Worm (Caenorhabditis elegans): ENCODE measurements around the gene R53.8.
A peak's percentile ranks its signal among the peaks of the same experiment; 100 is the strongest.

Gene R53.8

ce11 chrII:9940430-9940829 is 36.1 kb upstream of the R53.8 start, which contains the start of gene ufd-3:
ufd-3 (plus strand) TSS chrII:9940753.
- no peak for TF ChIP-seq ref-1 (GFP tag; conservative IDR thresholded peaks at IDR 0.05)
- TF ChIP-seq ztf-23 (GFP tag; IDR thresholded peaks at IDR 0.05), result peak; percentile 69; the same call in 1 of the 2 replicates
- TF ChIP-seq cog-1 (tag; optimal IDR thresholded peaks at IDR 0.05), result peak; percentile 64
- TF ChIP-seq flt-1 (GFP tag; IDR thresholded peaks at IDR 0.05), result peak; percentile 74; the same call in 1 of the 2 replicates
- peak; percentile 54; the same call in 1 of the 2 replicates for TF ChIP-seq ztf-29 (GFP tag; IDR thresholded peaks at IDR 0.05)
- peak; percentile 73 for TF ChIP-seq klf-2 (GFP tag; conservative IDR thresholded peaks at IDR 0.05)
- TF ChIP-seq T22C8.4 (GFP tag; IDR thresholded peaks at IDR 0.05), result no peak
- no peak for TF ChIP-seq med-1 (GFP tag; optimal IDR thresholded peaks at IDR 0.05; ENCODE audit: insufficient read depth)
- no peak; the same call in 1 of the 2 replicates for TF ChIP-seq tab-1 (GFP tag; IDR thresholded peaks at IDR 0.05)

- TF ChIP-seq cog-1 (tag; optimal IDR thresholded peaks at IDR 0.05), result no peak
- no peak for TF ChIP-seq flt-1 (GFP tag; IDR thresholded peaks at IDR 0.05)
- no peak for TF ChIP-seq ztf-23 (GFP tag; IDR thresholded peaks at IDR 0.05)
- TF ChIP-seq T22C8.4 (GFP tag; IDR thresholded peaks at IDR 0.05), result no peak
- no peak for TF ChIP-seq klf-2 (GFP tag; conservative IDR thresholded peaks at IDR 0.05)
- TF ChIP-seq ztf-29 (GFP tag; IDR thresholded peaks at IDR 0.05), result no peak
- no peak for TF ChIP-seq tab-1 (GFP tag; IDR thresholded peaks at IDR 0.05)
- no peak for TF ChIP-seq ref-1 (GFP tag; conservative IDR thresholded peaks at IDR 0.05)
- TF ChIP-seq med-1 (GFP tag; optimal IDR thresholded peaks at IDR 0.05; ENCODE audit: insufficient read depth), result no peak
Measured at ce11 chrII:9943246-9943645, 33.3 kb upstream of the R53.8 start.

ce11 chrII:9943837-9944236 is 32.7 kb upstream of the R53.8 start, which contains the start of gene flad-1:
flad-1 (plus strand) TSS chrII:9944137.
- no peak for TF ChIP-seq klf-2 (GFP tag; conservative IDR thresholded peaks at IDR 0.05)
- no peak for TF ChIP-seq med-1 (GFP tag; optimal IDR thresholded peaks at IDR 0.05; ENCODE audit: insufficient read depth)
- TF ChIP-seq cog-1 (tag; optimal IDR thresholded peaks at IDR 0.05), result no peak
- no peak for TF ChIP-seq tab-1 (GFP tag; IDR thresholded peaks at IDR 0.05)
- TF ChIP-seq ref-1 (GFP tag; conservative IDR thresholded peaks at IDR 0.05), result no peak
- TF ChIP-seq flt-1 (GFP tag; IDR thresholded peaks at IDR 0.05), result no peak
- TF ChIP-seq ztf-29 (GFP tag; IDR thresholded peaks at IDR 0.05), result no peak
- no peak for TF ChIP-seq ztf-23 (GFP tag; IDR thresholded peaks at IDR 0.05)
- TF ChIP-seq T22C8.4 (GFP tag; IDR thresholded peaks at IDR 0.05), result no peak

ce11 chrII:9948662-9949061 is 27.8 kb upstream of the R53.8 start:
- no peak for TF ChIP-seq flt-1 (GFP tag; IDR thresholded peaks at IDR 0.05)
- TF ChIP-seq T22C8.4 (GFP tag; IDR thresholded peaks at IDR 0.05), result no peak
- TF ChIP-seq ref-1 (GFP tag; conservative IDR thresholded peaks at IDR 0.05), result no peak
- no peak for TF ChIP-seq ztf-23 (GFP tag; IDR thresholded peaks at IDR 0.05)
- TF ChIP-seq ztf-29 (GFP tag; IDR thresholded peaks at IDR 0.05), result no peak
- no peak for TF ChIP-seq cog-1 (tag; optimal IDR thresholded peaks at IDR 0.05)
- TF ChIP-seq klf-2 (GFP tag; conservative IDR thresholded peaks at IDR 0.05), result no peak
- TF ChIP-seq med-1 (GFP tag; optimal IDR thresholded peaks at IDR 0.05; ENCODE audit: insufficient read depth), result no peak
- TF ChIP-seq tab-1 (GFP tag; IDR thresholded peaks at IDR 0.05), result no peak

ce11 chrII:9951846-9952245 is 24.7 kb upstream of the R53.8 start:
- TF ChIP-seq T22C8.4 (GFP tag; IDR thresholded peaks at IDR 0.05) (no peak), ref-1 (GFP tag; conservative IDR thresholded peaks at IDR 0.05) (no peak), flt-1 (GFP tag; IDR thresholded peaks at IDR 0.05) (no peak), cog-1 (tag; optimal IDR thresholded peaks at IDR 0.05) (no peak), med-1 (GFP tag; optimal IDR thresholded peaks at IDR 0.05; ENCODE audit: insufficient read depth) (no peak), klf-2 (GFP tag; conservative IDR thresholded peaks at IDR 0.05) (no peak), tab-1 (GFP tag; IDR thresholded peaks at IDR 0.05) (no peak), ztf-23 (GFP tag; IDR thresholded peaks at IDR 0.05) (no peak), ztf-29 (GFP tag; IDR thresholded peaks at IDR 0.05) (no peak)

ce11 chrII:9954885-9955284 is 21.6 kb upstream of the R53.8 start, which contains the start of gene egl-43:
egl-43 (plus strand) TSS chrII:9955185.
- no peak for TF ChIP-seq ref-1 (GFP tag; conservative IDR thresholded peaks at IDR 0.05)
- no peak for TF ChIP-seq med-1 (GFP tag; optimal IDR thresholded peaks at IDR 0.05; ENCODE audit: insufficient read depth)
- TF ChIP-seq flt-1 (GFP tag; IDR thresholded peaks at IDR 0.05), result no peak
- no peak for TF ChIP-seq klf-2 (GFP tag; conservative IDR thresholded peaks at IDR 0.05)
- TF ChIP-seq ztf-23 (GFP tag; IDR thresholded peaks at IDR 0.05), result no peak
- TF ChIP-seq cog-1 (tag; optimal IDR thresholded peaks at IDR 0.05), result no peak

ce11 chrII:9956116-9956515 is 20.4 kb upstream of the R53.8 start:
- no peak for TF ChIP-seq ztf-29 (GFP tag; IDR thresholded peaks at IDR 0.05)
- no peak for TF ChIP-seq tab-1 (GFP tag; IDR thresholded peaks at IDR 0.05)
- no peak for TF ChIP-seq flt-1 (GFP tag; IDR thresholded peaks at IDR 0.05)
- no peak for TF ChIP-seq klf-2 (GFP tag; conservative IDR thresholded peaks at IDR 0.05)
- no peak for TF ChIP-seq ztf-23 (GFP tag; IDR thresholded peaks at IDR 0.05)
- no peak for TF ChIP-seq T22C8.4 (GFP tag; IDR thresholded peaks at IDR 0.05)
- TF ChIP-seq cog-1 (tag; optimal IDR thresholded peaks at IDR 0.05), result no peak
- no peak for TF ChIP-seq ref-1 (GFP tag; conservative IDR thresholded peaks at IDR 0.05)
- no peak for TF ChIP-seq med-1 (GFP tag; optimal IDR thresholded peaks at IDR 0.05; ENCODE audit: insufficient read depth)

- TF ChIP-seq cog-1 (tag; optimal IDR thresholded peaks at IDR 0.05) (no peak), flt-1 (GFP tag; IDR thresholded peaks at IDR 0.05) (no peak), T22C8.4 (GFP tag; IDR thresholded peaks at IDR 0.05) (no peak), tab-1 (GFP tag; IDR thresholded peaks at IDR 0.05) (no peak), klf-2 (GFP tag; conservative IDR thresholded peaks at IDR 0.05) (no peak), med-1 (GFP tag; optimal IDR thresholded peaks at IDR 0.05; ENCODE audit: insufficient read depth) (no peak), ref-1 (GFP tag; conservative IDR thresholded peaks at IDR 0.05) (no peak), ztf-23 (GFP tag; IDR thresholded peaks at IDR 0.05) (no peak), ztf-29 (GFP tag; IDR thresholded peaks at IDR 0.05) (no peak)
Measured at ce11 chrII:9960127-9960526, 16.4 kb upstream of the R53.8 start.

ce11 chrII:9963808-9964207 is 12.7 kb upstream of the R53.8 start:
- TF ChIP-seq ztf-29 (GFP tag; IDR thresholded peaks at IDR 0.05) (no peak), cog-1 (tag; optimal IDR thresholded peaks at IDR 0.05) (no peak), ref-1 (GFP tag; conservative IDR thresholded peaks at IDR 0.05) (no peak), med-1 (GFP tag; optimal IDR thresholded peaks at IDR 0.05; ENCODE audit: insufficient read depth) (no peak), flt-1 (GFP tag; IDR thresholded peaks at IDR 0.05) (no peak), tab-1 (GFP tag; IDR thresholded peaks at IDR 0.05) (no peak), T22C8.4 (GFP tag; IDR thresholded peaks at IDR 0.05) (no peak), klf-2 (GFP tag; conservative IDR thresholded peaks at IDR 0.05) (no peak), ztf-23 (GFP tag; IDR thresholded peaks at IDR 0.05) (no peak)

All from whole organism, midembryonic.